Worm (Caenorhabditis elegans) whole organism, L1 larva: ENCODE results near the gene F47D12.9.
A peak's percentile ranks its signal among the peaks of the same experiment; 100 is the strongest.

Source experiments
- C04F5.9 ChIP-seq: sonication (generic microtip); optimal IDR thresholded peaks from 2 replicates; lab custom pipeline; 2016; ENCODE audit warnings: missing genetic modification characterization, missing compliant biosample characterization
- C16A3.4 ChIP-seq: fragments of 150-350 bp; optimal IDR thresholded peaks from 2 replicates; lab custom pipeline; 2014; ENCODE audit warnings: missing biosample characterization, missing genetic modification characterization
- F16B12.6 ChIP-seq: fragments of 150-350 bp; optimal IDR thresholded peaks from 2 replicates; lab custom pipeline; 2014; ENCODE audit warnings: missing biosample characterization, missing genetic modification characterization
- aly-2 ChIP-seq: fragments of 150-350 bp; optimal IDR thresholded peaks from 2 replicates; lab custom pipeline; 2014; ENCODE audit warnings: missing biosample characterization, missing genetic modification characterization
- blmp-1 ChIP-seq: fragments of 150-350 bp; optimal IDR thresholded peaks from 2 replicates; lab custom pipeline; 2014; ENCODE audit warnings: missing biosample characterization, missing genetic modification characterization
- ceh-8 ChIP-seq: fragments of 200-800 bp; sonication (Bioruptor generic); optimal IDR thresholded peaks from 2 replicates; lab custom pipeline; 2018; ENCODE audit warnings: mild to moderate bottlenecking, missing genetic modification characterization, moderate library complexity, missing compliant biosample characterization
- ceh-82 ChIP-seq, 3 experiments: fragments of 150-350 bp in 1 of 3; sonication (generic microtip) in 2 of 3; optimal IDR thresholded peaks; 2 replicates each; lab custom pipeline; 2014 to 2017; ENCODE audit warnings: missing biosample characterization in 3 of 3, missing genetic modification characterization in 3 of 3
- dpl-1 ChIP-seq, 3 experiments: fragments of 150-350 bp in 2 of 3; sonication (generic microtip) in 1 of 3; optimal IDR thresholded peaks; 2 replicates each; lab custom pipeline; 2014 to 2017; ENCODE audit warnings: missing biosample characterization in 3 of 3, missing genetic modification characterization in 3 of 3, missing genetic modification reagents in 3 of 3
- efl-1 ChIP-seq, 4 experiments: fragments of 150-350 bp; optimal IDR thresholded peaks in 3 of 4; peaks in 1 of 4; 1 replicate in 1 of 4; 2 replicates in 3 of 4; lab custom pipeline; 2014; ENCODE audit warnings: missing biosample characterization in 2 of 4, missing genetic modification characterization in 2 of 4, missing genetic modification reagents in 2 of 4
- egl-27 ChIP-seq, 2 experiments: fragments of 150-350 bp in 1 of 2; sonication (generic microtip); optimal IDR thresholded peaks; 3 replicates each; lab custom pipeline; 2017 to 2018; ENCODE audit warnings: missing biosample characterization in 2 of 2, missing genetic modification characterization in 2 of 2, missing genetic modification reagents in 2 of 2
- elt-3 ChIP-seq, 6 experiments: fragments of 150-350 bp in 1 of 6; sonication (generic microtip); optimal IDR thresholded peaks; 2 replicates each; lab custom pipeline; 2017 to 2018; ENCODE audit warnings: missing biosample characterization in 6 of 6, missing genetic modification characterization in 6 of 6, inconsistent platforms in 1 of 6
- fkh-10 ChIP-seq: sonication (generic microtip); optimal IDR thresholded peaks from 2 replicates; lab custom pipeline; 2017; ENCODE audit warnings: missing biosample characterization, missing genetic modification reagents, missing genetic modification characterization
- fos-1 ChIP-seq: fragments of 150-350 bp; optimal IDR thresholded peaks from 2 replicates; lab custom pipeline; 2014; ENCODE audit warnings: missing biosample characterization, missing genetic modification characterization
- hlh-17 ChIP-seq: fragments of 200-800 bp; sonication (Bioruptor generic); optimal IDR thresholded peaks from 2 replicates; lab custom pipeline; 2018; ENCODE audit warnings: missing genetic modification characterization, mild to moderate bottlenecking, missing compliant biosample characterization, moderate library complexity, borderline replicate concordance
- irx-1 ChIP-seq: sonication (generic microtip); optimal IDR thresholded peaks from 2 replicates; lab custom pipeline; 2016; ENCODE audit warnings: missing genetic modification characterization, missing compliant biosample characterization
- jun-1 ChIP-seq: fragments of 150-350 bp; optimal IDR thresholded peaks from 2 replicates; lab custom pipeline; 2014; ENCODE audit warnings: missing biosample characterization, missing genetic modification reagents, missing genetic modification characterization
- lin-13 ChIP-seq: fragments of 150-350 bp; optimal IDR thresholded peaks from 2 replicates; lab custom pipeline; 2014; ENCODE audit warnings: missing biosample characterization, missing genetic modification reagents, missing genetic modification characterization
- lin-14 ChIP-seq: fragments of 200-800 bp; sonication (Bioruptor generic); optimal IDR thresholded peaks from 2 replicates; lab custom pipeline; 2018; ENCODE audit warnings: mild to moderate bottlenecking, missing genetic modification characterization, moderate library complexity, missing compliant biosample characterization
- lin-35 ChIP-seq, 2 experiments: fragments of 150-350 bp; optimal IDR thresholded peaks; 2 replicates each; lab custom pipeline; 2014; ENCODE audit warnings: missing biosample characterization in 2 of 2, missing genetic modification characterization in 2 of 2, missing genetic modification reagents in 2 of 2
- lsy-2 ChIP-seq, 2 experiments: fragments of 150-350 bp; optimal IDR thresholded peaks; 2 replicates each; lab custom pipeline; 2014; ENCODE audit warnings: missing biosample characterization in 2 of 2, missing genetic modification characterization in 2 of 2
- mdl-1 ChIP-seq, 2 experiments: fragments of 150-350 bp; optimal IDR thresholded peaks; 2 replicates each; lab custom pipeline; 2014 to 2017; ENCODE audit warnings: missing biosample characterization in 2 of 2, missing genetic modification characterization in 2 of 2, inconsistent platforms in 1 of 2
- mep-1 ChIP-seq: fragments of 150-350 bp; optimal IDR thresholded peaks from 2 replicates; lab custom pipeline; 2014; ENCODE audit warnings: missing biosample characterization, missing genetic modification characterization
- nhr-20 ChIP-seq: sonication (generic microtip); optimal IDR thresholded peaks from 2 replicates; lab custom pipeline; 2016; ENCODE audit warnings: mild to moderate bottlenecking, missing genetic modification characterization, missing compliant biosample characterization
- nhr-47 ChIP-seq: sonication (generic microtip); optimal IDR thresholded peaks from 2 replicates; lab custom pipeline; 2016; ENCODE audit warnings: mild to moderate bottlenecking, missing genetic modification characterization, moderate library complexity, missing compliant biosample characterization
- nhr-71 ChIP-seq: sonication (generic microtip); optimal IDR thresholded peaks from 2 replicates; lab custom pipeline; 2016; ENCODE audit warnings: mild to moderate bottlenecking, missing genetic modification characterization, moderate library complexity, missing compliant biosample characterization
- nhr-84 ChIP-seq: sonication (generic microtip); optimal IDR thresholded peaks from 2 replicates; lab custom pipeline; 2017; ENCODE audit warnings: missing biosample characterization, missing genetic modification characterization
- nhr-85 ChIP-seq: sonication (generic microtip); peaks from one replicate; lab custom pipeline; 2016; ENCODE audit warnings: missing genetic modification characterization, inconsistent platforms, missing compliant biosample characterization
- pag-3 ChIP-seq: sonication (generic microtip); optimal IDR thresholded peaks from 2 replicates; lab custom pipeline; 2017; ENCODE audit warnings: missing genetic modification characterization, mild to moderate bottlenecking, missing compliant biosample characterization, antibody characterized with exemption, borderline replicate concordance; ENCODE audit not compliant: insufficient read depth
- pqm-1 ChIP-seq: sonication (generic microtip); optimal IDR thresholded peaks from 3 replicates; lab custom pipeline; 2017; ENCODE audit warnings: missing biosample characterization, missing genetic modification characterization
- rnt-1 ChIP-seq: sonication (generic microtip); optimal IDR thresholded peaks from 2 replicates; lab custom pipeline; 2016; ENCODE audit warnings: mild to moderate bottlenecking, missing genetic modification characterization, moderate library complexity, missing compliant biosample characterization
- skn-1 ChIP-seq: fragments of 150-350 bp; optimal IDR thresholded peaks from 2 replicates; lab custom pipeline; 2014; ENCODE audit warnings: missing biosample characterization, missing genetic modification characterization
- snpc-4 ChIP-seq: fragments of 150-350 bp; optimal IDR thresholded peaks from 2 replicates; lab custom pipeline; 2014; ENCODE audit warnings: missing biosample characterization, missing genetic modification characterization
- snu-23 ChIP-seq: sonication (generic microtip); optimal IDR thresholded peaks from 2 replicates; lab custom pipeline; 2016; ENCODE audit warnings: missing genetic modification characterization, missing compliant biosample characterization
- swsn-7 ChIP-seq: sonication (generic microtip); optimal IDR thresholded peaks from 2 replicates; lab custom pipeline; 2016; ENCODE audit warnings: missing genetic modification characterization, missing compliant biosample characterization
- tbx-2 ChIP-seq: sonication (generic microtip); optimal IDR thresholded peaks from 2 replicates; lab custom pipeline; 2016; ENCODE audit warnings: missing genetic modification characterization, missing compliant biosample characterization
- unc-130 ChIP-seq: fragments of 150-350 bp; optimal IDR thresholded peaks from 2 replicates; lab custom pipeline; 2017; ENCODE audit warnings: missing biosample characterization, missing genetic modification characterization, inconsistent platforms
- xbp-1 ChIP-seq: sonication (generic microtip); optimal IDR thresholded peaks from 2 replicates; lab custom pipeline; 2016; ENCODE audit warnings: missing genetic modification characterization, missing compliant biosample characterization
- zag-1 ChIP-seq: fragments of 150-350 bp; optimal IDR thresholded peaks from 2 replicates; lab custom pipeline; 2014; ENCODE audit warnings: missing biosample characterization, missing genetic modification characterization
- ztf-11 ChIP-seq, 2 experiments: sonication (generic microtip); optimal IDR thresholded peaks; 2 replicates each; lab custom pipeline; 2016 to 2017; ENCODE audit warnings: missing genetic modification characterization in 2 of 2, missing biosample characterization in 1 of 2, missing compliant biosample characterization in 1 of 2

F47D12.9 gene

ce11 chrIII:6343229-6343628, 40.0 kb upstream of the F47D12.9 start, which contains the start of gene C56G2.9:
Gene C56G2.9 (minus strand): TSS chrIII:6343329.
- no peak for TF ChIP-seq zag-1 (tag; lab: Kevin White, UChicago)

ce11 chrIII:6341878-6342453, 38.8 kb upstream of the F47D12.9 start, which contains the start of gene rpn-13:
Gene rpn-13 (minus strand): TSS chrIII:6341928.
- TF ChIP-seq egl-27 (tag; optimal IDR thresholded peaks at IDR 0.05; lab: Kevin White, UChicago), result no peak
- peak in 2 of 3 experiments; percentile 52 to 56 for TF ChIP-seq ceh-82 (tag; optimal IDR thresholded peaks at IDR 0.05; lab: Kevin White, UChicago)
- TF ChIP-seq jun-1, result peak; percentile 6
- TF ChIP-seq blmp-1 (tag; lab: Kevin White, UChicago), result peak; percentile 35
- peak in 1 of 6 experiments; percentile 27 for TF ChIP-seq elt-3 (tag; optimal IDR thresholded peaks at IDR 0.05; lab: Kevin White, UChicago)
- TF ChIP-seq rnt-1, result peak; percentile 35
- peak; percentile 95 for TF ChIP-seq F16B12.6 (tag; lab: Kevin White, UChicago)
- TF ChIP-seq lin-35 (GFP tag; optimal IDR thresholded peaks at IDR 0.05; lab: Kevin White, UChicago), result peak; percentile 70 to 83
- peak; percentile 58 to 62 for TF ChIP-seq efl-1 (optimal IDR thresholded peaks at IDR 0.05; lab: Kevin White, UChicago)
- peak in 1 of 2 experiments; percentile 64 for TF ChIP-seq efl-1 (GFP tag; optimal IDR thresholded peaks at IDR 0.05 in 1 of 2; lab: Kevin White, UChicago)
- peak; percentile 84 for TF ChIP-seq unc-130 (tag; lab: Kevin White, UChicago)
- no peak for TF ChIP-seq irx-1
- TF ChIP-seq mdl-1 (tag; optimal IDR thresholded peaks at IDR 0.05; lab: Kevin White, UChicago), result peak in 1 of 2 experiments; percentile 65
- no peak for TF ChIP-seq pqm-1
- TF ChIP-seq tbx-2, result peak; percentile 23
- TF ChIP-seq dpl-1 (GFP tag; optimal IDR thresholded peaks at IDR 0.05; lab: Kevin White, UChicago), result peak; percentile 22 to 64 (median 60)
- peak; percentile 49 for TF ChIP-seq fos-1
- TF ChIP-seq xbp-1 (tag; lab: Kevin White, UChicago), result peak; percentile 41
- peak; percentile 42 for TF ChIP-seq lin-14
- TF ChIP-seq swsn-7, result peak; percentile 40
- peak; percentile 63 for TF ChIP-seq snu-23 (GFP tag; lab: Kevin White, UChicago)
- TF ChIP-seq C16A3.4 (tag; lab: Kevin White, UChicago), result peak; percentile 52
- TF ChIP-seq ztf-11 (tag; optimal IDR thresholded peaks at IDR 0.05; lab: Kevin White, UChicago), result no peak
- peak; percentile 54 for TF ChIP-seq nhr-47
- TF ChIP-seq nhr-71, result peak; percentile 59
- no peak for TF ChIP-seq C04F5.9 (tag; lab: Kevin White, UChicago)
- TF ChIP-seq nhr-20 (tag; lab: Kevin White, UChicago), result peak; percentile 32
- TF ChIP-seq lsy-2 (tag; optimal IDR thresholded peaks at IDR 0.05; lab: Kevin White, UChicago), result peak; percentile 94 to 98
- TF ChIP-seq skn-1 (tag; lab: Kevin White, UChicago), result peak; percentile 98
- peak; percentile 28 for TF ChIP-seq lin-13 (GFP tag; lab: Kevin White, UChicago)
- TF ChIP-seq snpc-4 (tag; lab: Kevin White, UChicago), result peak; percentile 1
- TF ChIP-seq ceh-8 (GFP tag; lab: Kevin White, UChicago), result no peak

- TF ChIP-seq elt-3 (tag; optimal IDR thresholded peaks at IDR 0.05; lab: Kevin White, UChicago) (peak in 1 of 6 experiments; percentile 61), nhr-85 (tag; lab: Kevin White, UChicago) (no peak)
Observed at ce11 chrIII:6339919-6340434, 36.8 kb upstream of the F47D12.9 start, which contains the start of gene let-767. Gene let-767 (minus strand): TSS chrIII:6339969.

ce11 chrIII:6337730-6338129, 34.5 kb upstream of the F47D12.9 start:
- TF ChIP-seq nhr-85 (tag; lab: Kevin White, UChicago), result peak; percentile 88

ce11 chrIII:6334364-6334763, 31.2 kb upstream of the F47D12.9 start:
- no peak for TF ChIP-seq mep-1 (tag; lab: Kevin White, UChicago)
- TF ChIP-seq nhr-84 (tag; lab: Kevin White, UChicago), result no peak
- TF ChIP-seq fkh-10 (GFP tag; lab: Kevin White, UChicago), result peak; percentile 71
- TF ChIP-seq aly-2, result no peak
- TF ChIP-seq nhr-20 (tag; lab: Kevin White, UChicago), result no peak
- no peak for TF ChIP-seq F16B12.6 (tag; lab: Kevin White, UChicago)
- TF ChIP-seq snu-23 (GFP tag; lab: Kevin White, UChicago), result no peak
- TF ChIP-seq pag-3 (tag; lab: Kevin White, UChicago), result no peak
- no peak for TF ChIP-seq pqm-1
- TF ChIP-seq hlh-17 (GFP tag; lab: Kevin White, UChicago), result no peak
- peak; percentile 23 for TF ChIP-seq lin-14
- TF ChIP-seq, all 84 proteins: peak for 2
